Worm (Caenorhabditis elegans) whole organism, mixed stage, embryonic: ENCODE data around the gene D2096.7.

Experiments used
- bed-3 ChIP-seq: fragments of 200-800 bp; sonication (Bioruptor generic); optimal IDR thresholded peaks from 3 replicates; lab custom pipeline; 2018; ENCODE audit warnings: mild to moderate bottlenecking, missing genetic modification characterization, moderate library complexity, missing compliant biosample characterization
- elt-1 ChIP-seq: sonication (generic microtip); optimal IDR thresholded peaks from 2 replicates; lab custom pipeline; 2017; ENCODE audit warnings: missing genetic modification characterization, mild to moderate bottlenecking, missing compliant biosample characterization, antibody characterized with exemption, moderate library complexity, borderline replicate concordance; ENCODE audit not compliant: insufficient read depth
- unc-120 ChIP-seq: sonication (generic microtip); optimal IDR thresholded peaks from 2 replicates; lab custom pipeline; 2017; ENCODE audit warnings: missing genetic modification characterization, missing compliant biosample characterization; ENCODE audit not compliant: poor library complexity, severe bottlenecking

DNA sequence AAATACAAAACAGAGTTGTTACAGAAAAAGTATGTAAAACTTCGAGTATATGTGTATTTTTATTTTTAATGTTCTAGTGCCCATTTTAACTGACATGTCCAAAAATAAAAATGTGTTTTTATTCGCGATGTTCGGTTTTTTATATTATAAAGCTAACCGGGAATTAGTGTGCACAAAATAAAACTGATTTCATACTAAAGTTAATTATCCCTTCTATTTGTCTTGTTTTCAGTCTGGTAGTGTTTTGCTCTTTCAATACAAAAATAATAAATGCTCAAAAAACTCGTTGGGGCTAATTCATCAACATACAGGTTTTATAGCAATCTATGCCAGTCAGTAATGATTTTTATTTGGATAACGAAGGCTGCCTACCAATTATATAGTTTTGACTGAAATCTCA is 7.3 kb upstream of the D2096.7 start:
- TF ChIP-seq unc-120 (tag; lab: Kevin White, UChicago) (no peak), bed-3 (no peak), elt-1 (tag; lab: Kevin White, UChicago) (no peak)
